Fruit fly (Drosophila melanogaster) whole organism, pupa: ENCODE results near the gene CG14736.

Experiments used
- CG10348 ChIP-seq: fragments of 200-800 bp; sonication (Bioruptor generic); IDR thresholded peaks from 2 replicates; pipeline ENCODE4 v1.3.6; 2022; ENCODE audit warnings: missing biosample characterization, missing genetic modification characterization
- CG13204 ChIP-seq: fragments of 200-800 bp; sonication (Bioruptor generic); optimal IDR thresholded peaks from 2 replicates; lab custom pipeline; 2018; ENCODE audit warnings: missing biosample characterization, mild to moderate bottlenecking, missing genetic modification characterization, moderate library complexity
- CG14655 ChIP-seq: fragments of 200-800 bp; sonication (Bioruptor generic); optimal IDR thresholded peaks from 3 replicates; lab custom pipeline; 2017; ENCODE audit warnings: mild to moderate bottlenecking, missing biosample characterization, missing genetic modification reagents, missing genetic modification characterization
- CG17806 ChIP-seq: fragments of 200-800 bp; sonication (Bioruptor generic); optimal IDR thresholded peaks from 2 replicates; lab custom pipeline; 2018; ENCODE audit warnings: missing biosample characterization, mild to moderate bottlenecking, missing genetic modification characterization, moderate library complexity
- CG32121 ChIP-seq: fragments of 200-800 bp; sonication (Bioruptor generic); IDR thresholded peaks from 2 replicates; pipeline ENCODE4 v1.3.6; 2022; ENCODE audit warnings: missing biosample characterization, missing genetic modification characterization
- CG8159 ChIP-seq: fragments of 200-800 bp; sonication (Bioruptor generic); optimal IDR thresholded peaks from 3 replicates; lab custom pipeline; 2018; ENCODE audit warnings: missing biosample characterization, mild to moderate bottlenecking, missing genetic modification characterization, moderate library complexity
- CG9948 ChIP-seq: fragments of 200-800 bp; sonication (Bioruptor generic); optimal IDR thresholded peaks from 2 replicates; lab custom pipeline; 2018; ENCODE audit warnings: missing biosample characterization, mild to moderate bottlenecking, missing genetic modification characterization, moderate library complexity
- EcR ChIP-seq: fragments of 200-800 bp; sonication (Bioruptor generic); optimal IDR thresholded peaks from 3 replicates; lab custom pipeline; 2019; ENCODE audit warnings: missing biosample characterization, missing genetic modification characterization, mild to moderate bottlenecking, moderate library complexity, missing genetic modification reagents
- Ets98B ChIP-seq: fragments of 200-800 bp; sonication (Bioruptor generic); IDR thresholded peaks from 2 replicates; pipeline ENCODE4 v1.3.6; 2022; ENCODE audit warnings: missing biosample characterization, missing genetic modification characterization
- Snoo ChIP-seq: fragments of 200-800 bp; sonication (Bioruptor generic); optimal IDR thresholded peaks from 3 replicates; lab custom pipeline; 2017; ENCODE audit warnings: missing biosample characterization, mild to moderate bottlenecking, missing genetic modification characterization, inconsistent platforms
- fd96Ca ChIP-seq: fragments of 200-800 bp; sonication (Bioruptor generic); IDR thresholded peaks from 3 replicates; pipeline ENCODE4 v1.3.6; 2022; ENCODE audit warnings: missing biosample characterization, missing genetic modification characterization
- gl ChIP-seq: fragments of 200-800 bp; sonication (Bioruptor generic); optimal IDR thresholded peaks from 2 replicates; lab custom pipeline; 2018; ENCODE audit warnings: missing biosample characterization, mild to moderate bottlenecking, missing genetic modification characterization
- rn ChIP-seq: fragments of 200-800 bp; sonication (Bioruptor generic); IDR thresholded peaks from 2 replicates; pipeline ENCODE4 v1.3.6; 2022; ENCODE audit warnings: missing biosample characterization, missing genetic modification characterization

DNA sequence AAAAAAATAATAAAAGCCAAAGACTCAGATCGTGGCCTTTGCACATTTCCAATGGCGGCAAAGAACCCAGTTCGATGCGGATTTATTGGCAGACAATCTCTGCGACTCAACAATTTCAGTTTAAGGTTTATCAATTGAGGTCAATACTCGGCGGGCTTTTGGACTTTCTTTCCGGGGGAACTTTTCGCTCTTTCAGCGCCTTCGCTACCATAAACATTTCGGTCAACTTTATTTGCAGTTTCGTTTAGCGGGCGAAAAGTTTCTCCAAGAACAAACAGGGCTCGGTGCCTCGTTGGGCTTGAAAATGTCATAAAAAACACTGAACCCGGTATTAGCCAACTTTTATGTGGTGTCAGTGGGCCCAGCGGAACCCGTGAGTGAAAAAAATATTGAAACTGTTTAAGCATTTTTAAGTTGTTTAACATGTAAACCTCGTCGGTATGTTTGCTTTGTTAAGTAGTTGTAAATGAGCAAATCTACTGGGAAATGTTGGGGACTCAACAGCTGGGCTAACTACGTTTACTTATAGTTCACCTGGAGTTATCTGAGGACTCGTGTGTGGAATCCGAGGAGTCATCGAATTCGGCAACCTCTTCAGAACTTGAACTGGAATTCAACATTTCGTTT is 48.7 kb upstream of the CG14736 start:
- TF ChIP-seq Ets98B (GFP tag; lab: Robert Waterston, UW) = no peak
- TF ChIP-seq CG9948 = no peak
- TF ChIP-seq CG10348 = no peak
- no peak for TF ChIP-seq CG17806
- no peak for TF ChIP-seq CG8159 (tag; lab: Kevin White, UChicago)
- no peak for TF ChIP-seq Snoo (tag; lab: Kevin White, UChicago)
- TF ChIP-seq fd96Ca = no peak
- no peak for TF ChIP-seq CG14655 (GFP tag; lab: Kevin White, UChicago)
- TF ChIP-seq CG13204 = no peak
- no peak for TF ChIP-seq EcR (GFP tag; lab: Kevin White, UChicago)
- TF ChIP-seq CG32121 (GFP tag; lab: Robert Waterston, UW) = no peak
- TF ChIP-seq gl = no peak
- no peak for TF ChIP-seq rn
